Fruit fly (Drosophila melanogaster) whole organism, embryonic: ENCODE results near the gene Fpgs1.
A peak's percentile ranks its signal among the peaks of the same experiment; 100 is the strongest.

Source experiments
- BEAF-32 ChIP-seq: fragments of 200-800 bp; sonication (Bioruptor generic); optimal IDR thresholded peaks from 3 replicates; lab custom pipeline; 2017; ENCODE audit warnings: missing biosample characterization, missing genetic modification characterization, mild to moderate bottlenecking, moderate library complexity, missing genetic modification reagents
- CG11504 ChIP-seq: fragments of 200-800 bp; sonication (Bioruptor generic); optimal IDR thresholded peaks from 3 replicates; lab custom pipeline; 2019; ENCODE audit warnings: missing biosample characterization, mild to moderate bottlenecking, missing genetic modification characterization, moderate library complexity
- CG14965 ChIP-seq: fragments of 200-800 bp; sonication (Bioruptor generic); optimal IDR thresholded peaks from 2 replicates; lab custom pipeline; 2016; ENCODE audit warnings: missing biosample characterization, missing genetic modification characterization, borderline replicate concordance
- CG1647 ChIP-seq: fragments of 200-800 bp; sonication (Bioruptor generic); optimal IDR thresholded peaks from 3 replicates; lab custom pipeline; 2016; ENCODE audit warnings: missing biosample characterization, missing genetic modification characterization
- CG17186 ChIP-seq: fragments of 200-800 bp; sonication (Bioruptor generic); optimal IDR thresholded peaks from 3 replicates; lab custom pipeline; 2017; ENCODE audit warnings: missing biosample characterization, missing genetic modification reagents, missing genetic modification characterization
- CG17829 ChIP-seq: fragments of 200-800 bp; optimal IDR thresholded peaks from 2 replicates; lab custom pipeline; 2019; ENCODE audit warnings: missing biosample characterization, mild to moderate bottlenecking, missing genetic modification characterization, moderate library complexity
- CG1792 ChIP-seq: fragments of 200-800 bp; sonication (Bioruptor generic); optimal IDR thresholded peaks from 2 replicates; lab custom pipeline; 2016; ENCODE audit warnings: missing biosample characterization, missing genetic modification characterization
- CG18476 ChIP-seq: fragments of 200-800 bp; sonication (Bioruptor generic); optimal IDR thresholded peaks from 2 replicates; lab custom pipeline; 2016; ENCODE audit warnings: missing biosample characterization, mild to moderate bottlenecking, missing genetic modification characterization
- CG2875 ChIP-seq: fragments of 200-800 bp; sonication (Bioruptor generic); optimal IDR thresholded peaks from 2 replicates; lab custom pipeline; 2017; ENCODE audit warnings: missing biosample characterization, mild to moderate bottlenecking, missing genetic modification characterization, missing genetic modification reagents
- CG2889 ChIP-seq: fragments of 200-800 bp; sonication (Bioruptor generic); IDR thresholded peaks from 3 replicates; pipeline ENCODE4 v1.3.6; 2022; ENCODE audit warnings: missing biosample characterization, missing genetic modification characterization
- CG31365 ChIP-seq: fragments of 200-800 bp; sonication (Bioruptor generic); optimal IDR thresholded peaks from 2 replicates; lab custom pipeline; 2018; ENCODE audit warnings: missing biosample characterization, mild to moderate bottlenecking, missing genetic modification characterization
- CG43689 ChIP-seq: fragments of 200-800 bp; sonication (Bioruptor generic); IDR thresholded peaks from 2 replicates; pipeline ENCODE4 v1.3.6; 2022; ENCODE audit warnings: missing biosample characterization, missing genetic modification characterization
- CG4707 ChIP-seq: fragments of 200-800 bp; sonication (Bioruptor generic); optimal IDR thresholded peaks from 2 replicates; lab custom pipeline; 2018; ENCODE audit warnings: missing biosample characterization, mild to moderate bottlenecking, missing genetic modification characterization, moderate library complexity
- CG8478 ChIP-seq: fragments of >200 bp; optimal IDR thresholded peaks from 2 replicates; lab custom pipeline; 2018
- CG8924 ChIP-seq: fragments of 200-800 bp; optimal IDR thresholded peaks from 3 replicates; lab custom pipeline; 2019; ENCODE audit warnings: missing biosample characterization, mild to moderate bottlenecking, missing genetic modification characterization, moderate library complexity
- CG9932 ChIP-seq: fragments of 200-800 bp; sonication (Bioruptor generic); IDR thresholded peaks from 2 replicates; pipeline ENCODE4 v1.3.6; 2022; ENCODE audit warnings: missing biosample characterization, missing genetic modification characterization
- Chrac-16 ChIP-seq: fragments of 200-800 bp; sonication (Bioruptor generic); optimal IDR thresholded peaks from 3 replicates; lab custom pipeline; 2016; ENCODE audit warnings: missing biosample characterization, missing genetic modification characterization
- Dll ChIP-seq: fragments of 200-800 bp; sonication (Bioruptor generic); IDR thresholded peaks from 4 replicates; pipeline ENCODE4 v1.3.6; 2022; ENCODE audit warnings: missing biosample characterization, missing genetic modification characterization; ENCODE audit not compliant: partially characterized antibody
- Doc3 ChIP-seq: fragments of 200-800 bp; sonication (Bioruptor generic); IDR thresholded peaks from 3 replicates; pipeline ENCODE4 v1.3.6; 2022; ENCODE audit warnings: missing biosample characterization, missing genetic modification characterization; ENCODE audit not compliant: partially characterized antibody
- H2.0 ChIP-seq: fragments of 200-800 bp; sonication (Bioruptor generic); IDR thresholded peaks from 2 replicates; pipeline ENCODE4 v1.3.6; 2022; ENCODE audit warnings: missing biosample characterization, missing genetic modification characterization
- Kr ChIP-seq: fragments of 200-800 bp; sonication (Bioruptor generic); optimal IDR thresholded peaks from 2 replicates; lab custom pipeline; 2017; ENCODE audit warnings: missing biosample characterization, mild to moderate bottlenecking, missing genetic modification characterization
- Max ChIP-seq: fragments of 200-800 bp; sonication (Bioruptor generic); optimal IDR thresholded peaks from 2 replicates; lab custom pipeline; 2016; ENCODE audit warnings: missing biosample characterization, mild to moderate bottlenecking, missing genetic modification characterization
- Ravus ChIP-seq: fragments of 200-800 bp; sonication (Bioruptor generic); IDR thresholded peaks from 2 replicates; pipeline ENCODE4 v1.3.6; 2022; ENCODE audit warnings: missing biosample characterization, missing genetic modification characterization
- Rfx ChIP-seq: fragments of 200-800 bp; sonication (Bioruptor generic); IDR thresholded peaks from 2 replicates; pipeline ENCODE4 v1.3.6; 2022; ENCODE audit warnings: missing biosample characterization, missing genetic modification characterization
- Sox102F ChIP-seq: fragments of 200-800 bp; sonication (Bioruptor generic); optimal IDR thresholded peaks from 2 replicates; lab custom pipeline; 2018; ENCODE audit warnings: missing biosample characterization, mild to moderate bottlenecking, missing genetic modification characterization, moderate library complexity
- Spps ChIP-seq: fragments of 200-800 bp; sonication (Bioruptor generic); optimal IDR thresholded peaks from 2 replicates; lab custom pipeline; 2018; ENCODE audit warnings: missing biosample characterization, mild to moderate bottlenecking, missing genetic modification characterization
- Vsx1 ChIP-seq: fragments of 200-800 bp; sonication (Bioruptor generic); optimal IDR thresholded peaks from 2 replicates; lab custom pipeline; 2017; ENCODE audit warnings: missing biosample characterization, mild to moderate bottlenecking, missing genetic modification characterization, missing genetic modification reagents
- abd-A ChIP-seq: fragments of 200-800 bp; sonication (Bioruptor generic); optimal IDR thresholded peaks from 3 replicates; lab custom pipeline; 2019; ENCODE audit warnings: missing biosample characterization, mild to moderate bottlenecking, missing genetic modification characterization, moderate library complexity
- aop ChIP-seq: fragments of 200-800 bp; sonication (Bioruptor generic); IDR thresholded peaks from 2 replicates; pipeline ENCODE4 v1.3.6; 2022; ENCODE audit warnings: missing biosample characterization, missing genetic modification characterization
- ase ChIP-seq: fragments of 200-800 bp; sonication (Bioruptor generic); IDR thresholded peaks from 3 replicates; pipeline ENCODE4 v1.3.6; 2022; ENCODE audit warnings: missing biosample characterization, missing genetic modification characterization
- br ChIP-seq: fragments of >200 bp; optimal IDR thresholded peaks from 2 replicates; lab custom pipeline; 2017
- cad ChIP-seq: fragments of >200 bp; optimal IDR thresholded peaks from 2 replicates; lab custom pipeline; 2017; ENCODE audit warnings: missing biosample characterization, missing genetic modification characterization
- ci ChIP-seq: fragments of 200-800 bp; sonication (Bioruptor generic); IDR thresholded peaks from 3 replicates; pipeline ENCODE4 v1.3.6; 2022; ENCODE audit warnings: missing biosample characterization, missing genetic modification characterization
- en ChIP-seq: fragments of 200-800 bp; sonication (Bioruptor generic); optimal IDR thresholded peaks from 2 replicates; lab custom pipeline; 2016; ENCODE audit warnings: missing biosample characterization, missing genetic modification characterization
- ewg ChIP-seq: fragments of 200-800 bp; sonication (Bioruptor generic); optimal IDR thresholded peaks from 3 replicates; lab custom pipeline; 2017; ENCODE audit warnings: mild to moderate bottlenecking, missing biosample characterization, missing genetic modification reagents, missing genetic modification characterization
- eyg ChIP-seq: fragments of 200-800 bp; sonication (Bioruptor generic); optimal IDR thresholded peaks from 3 replicates; lab custom pipeline; 2016; ENCODE audit warnings: missing biosample characterization, missing genetic modification characterization
- gcm2 ChIP-seq: fragments of 200-800 bp; sonication (Bioruptor generic); optimal IDR thresholded peaks from 2 replicates; lab custom pipeline; 2016; ENCODE audit warnings: missing biosample characterization, missing genetic modification characterization
- gsb ChIP-seq: fragments of 200-800 bp; sonication (Bioruptor generic); IDR thresholded peaks from 2 replicates; pipeline ENCODE4 v1.3.6; 2022; ENCODE audit warnings: missing biosample characterization, missing genetic modification characterization
- gt ChIP-seq: fragments of 200-800 bp; sonication (Bioruptor generic); IDR thresholded peaks from 2 replicates; pipeline ENCODE4 v1.3.6; 2022; ENCODE audit warnings: missing biosample characterization, missing genetic modification characterization
- hkb ChIP-seq, 2 experiments: fragments of 200-800 bp in 1 of 2; fragments of >200 bp in 1 of 2; sonication (Bioruptor generic) in 1 of 2; IDR thresholded peaks in 1 of 2; optimal IDR thresholded peaks in 1 of 2; 2 replicates each; pipeline versions ENCODE4 v1.3.6 to Lab custom; 2017 to 2022; ENCODE audit warnings: missing biosample characterization in 1 of 2, missing genetic modification characterization in 1 of 2
- ind ChIP-seq: fragments of 200-800 bp; sonication (Bioruptor generic); optimal IDR thresholded peaks from 3 replicates; lab custom pipeline; 2016; ENCODE audit warnings: missing biosample characterization, missing genetic modification characterization
- oc ChIP-seq: fragments of 200-800 bp; sonication (Bioruptor generic); optimal IDR thresholded peaks from 2 replicates; lab custom pipeline; 2018; ENCODE audit warnings: missing biosample characterization, mild to moderate bottlenecking, missing genetic modification characterization, moderate library complexity
- pfk ChIP-seq: fragments of 200-800 bp; sonication (Bioruptor generic); optimal IDR thresholded peaks from 2 replicates; lab custom pipeline; 2018; ENCODE audit warnings: missing biosample characterization, mild to moderate bottlenecking, missing genetic modification characterization, moderate library complexity
- pita ChIP-seq: fragments of 200-800 bp; sonication (Bioruptor generic); optimal IDR thresholded peaks from 2 replicates; lab custom pipeline; 2017; ENCODE audit warnings: missing biosample characterization, mild to moderate bottlenecking, missing genetic modification characterization
- prd ChIP-seq, 3 experiments: fragments of >200 bp in 2 of 3; fragments of 200-800 bp in 1 of 3; sonication (Bioruptor generic) in 1 of 3; optimal IDR thresholded peaks in 2 of 3; IDR thresholded peaks in 1 of 3; 2 replicates in 2 of 3; 3 replicates in 1 of 3; pipeline versions ENCODE4 v1.3.6 to Lab custom; 2017 to 2022; ENCODE audit warnings: missing biosample characterization in 1 of 3, missing genetic modification characterization in 1 of 3
- pzg ChIP-seq: fragments of 200-800 bp; sonication (Bioruptor generic); optimal IDR thresholded peaks from 3 replicates; lab custom pipeline; 2018; ENCODE audit warnings: missing biosample characterization, mild to moderate bottlenecking, missing genetic modification characterization, moderate library complexity
- stwl ChIP-seq: fragments of 200-800 bp; sonication (Bioruptor generic); optimal IDR thresholded peaks from 3 replicates; lab custom pipeline; 2018; ENCODE audit warnings: missing biosample characterization, mild to moderate bottlenecking, missing genetic modification characterization, moderate library complexity
- tll ChIP-seq, 2 experiments: fragments of 200-800 bp in 1 of 2; fragments of >200 bp in 1 of 2; sonication (Bioruptor generic) in 1 of 2; optimal IDR thresholded peaks; 2 replicates each; lab custom pipeline; 2017 to 2019; ENCODE audit warnings: missing biosample characterization in 2 of 2, missing genetic modification characterization in 2 of 2, mild to moderate bottlenecking in 1 of 2, moderate library complexity in 1 of 2
- trh ChIP-seq: fragments of 200-800 bp; sonication (Bioruptor generic); optimal IDR thresholded peaks from 2 replicates; lab custom pipeline; 2016; ENCODE audit warnings: missing biosample characterization, missing genetic modification characterization
- yki ChIP-seq: fragments of >200 bp; optimal IDR thresholded peaks from 3 replicates; lab custom pipeline; 2018

Fpgs1 gene

DNA sequence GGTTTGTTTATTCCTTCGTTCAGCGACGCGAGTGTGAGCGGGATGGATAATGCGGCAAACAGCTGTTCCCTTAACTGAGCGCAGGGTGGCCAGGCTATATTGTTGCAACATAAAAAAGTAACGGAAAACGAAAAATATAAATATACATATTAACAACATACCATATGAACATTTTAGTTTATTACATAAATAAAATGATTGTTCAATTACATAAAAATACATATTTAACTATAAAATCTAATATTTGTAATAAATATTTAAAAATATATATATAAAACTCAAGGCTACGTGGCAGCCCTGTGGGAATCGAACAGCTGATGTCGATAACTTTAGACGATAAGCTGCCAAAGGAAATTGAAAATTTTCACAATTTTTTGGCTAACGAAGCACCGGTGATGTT is 17.9 kb downstream of the Fpgs1 start, which contains the start of the genes Aven and CG2540 (continued):
- TF ChIP-seq en (GFP tag; lab: Kevin White, UChicago) (no peak), ci (GFP tag; lab: Robert Waterston, UW) (peak; percentile 59; the same call in 1 of the 3 replicates), pfk (GFP tag; lab: Kevin White, UChicago) (no peak), Sox102F (GFP tag; lab: Kevin White, UChicago) (peak; percentile 83), gsb (0 out of 2 replicates have a peak, but pooled peaks have one; percentile 34), CG9932 (GFP tag; lab: Robert Waterston, UW) (peak; percentile 75), CG8478 (no peak), CG31365 (tag; lab: Kevin White, UChicago) (no peak), oc (tag; lab: Kevin White, UChicago) (peak; percentile 77), Dll (GFP tag; lab: Robert Waterston, UW) (0 out of 4 replicates have a peak, but pooled peaks have one; percentile 52), CG2875 (GFP tag; lab: Kevin White, UChicago) (peak; percentile 54), prd (optimal IDR thresholded peaks at IDR 0.05; lab: Kevin White, UChicago) (no peak), prd (GFP tag; IDR thresholded peaks at IDR 0.05; lab: Robert Waterston, UW) (peak; percentile 63), CG17186 (GFP tag; lab: Kevin White, UChicago) (no peak), CG1647 (no peak), yki (lab: Kevin White, UChicago) (no peak), Chrac-16 (peak; percentile 56), CG14965 (no peak), gt (GFP tag; lab: Robert Waterston, UW) (no peak), H2.0 (GFP tag; lab: Robert Waterston, UW) (peak; percentile 45; the same call in 1 of the 2 replicates), gcm2 (GFP tag; lab: Kevin White, UChicago) (no peak), trh (GFP tag; lab: Kevin White, UChicago) (no peak), Ravus (GFP tag; lab: Robert Waterston, UW) (peak; percentile 10; the same call in 1 of the 2 replicates), br (lab: Kevin White, UChicago) (no peak), hkb (optimal IDR thresholded peaks at IDR 0.05; lab: Kevin White, UChicago) (no peak), hkb (GFP tag; IDR thresholded peaks at IDR 0.05; lab: Robert Waterston, UW) (peak; percentile 77), BEAF-32 (GFP tag; lab: Kevin White, UChicago) (peak; percentile 14), Kr (no peak), CG4707 (GFP tag; lab: Kevin White, UChicago) (peak; percentile 33), ind (peak; percentile 59), Rfx (GFP tag; lab: Robert Waterston, UW) (peak; percentile 60; the same call in 1 of the 2 replicates), pita (GFP tag; lab: Kevin White, UChicago) (no peak), CG2889 (GFP tag; lab: Robert Waterston, UW) (no peak), CG1792 (no peak), Spps (peak; percentile 63), cad (GFP tag; lab: Kevin White, UChicago) (no peak), abd-A (tag; lab: Kevin White, UChicago) (no peak), pzg (GFP tag; lab: Kevin White, UChicago) (peak; percentile 22), stwl (tag; lab: Kevin White, UChicago) (peak; percentile 67), tll (GFP tag; optimal IDR thresholded peaks at IDR 0.05; lab: Kevin White, UChicago) (peak in 1 of 2 experiments; percentile 28), Vsx1 (peak; percentile 67), ewg (GFP tag; lab: Kevin White, UChicago) (peak; percentile 61), aop (no peak), CG8924 (tag; lab: Kevin White, UChicago) (peak; percentile 91), CG11504 (peak; percentile 89), eyg (GFP tag; lab: Kevin White, UChicago) (no peak), Max (GFP tag; lab: Kevin White, UChicago) (peak; percentile 48), CG17829 (tag; lab: Kevin White, UChicago) (peak; percentile 92), CG18476 (peak; percentile 29), ase (GFP tag; lab: Robert Waterston, UW) (no peak), CG43689 (GFP tag; lab: Robert Waterston, UW) (no peak), Doc3 (GFP tag; lab: Robert Waterston, UW) (no peak)
